Fruit fly (Drosophila melanogaster) whole organism, embryonic: ENCODE measurements around the gene Gs2.

Source experiments
- Asciz ChIP-seq: fragments of 200-800 bp; sonication (Bioruptor generic); optimal IDR thresholded peaks from 2 replicates; lab custom pipeline; 2017; ENCODE audit warnings: missing biosample characterization, mild to moderate bottlenecking, missing genetic modification characterization, missing genetic modification reagents
- Bdp1 ChIP-seq: fragments of 200-800 bp; sonication (Bioruptor generic); optimal IDR thresholded peaks from 3 replicates; lab custom pipeline; 2016; ENCODE audit warnings: missing biosample characterization, missing genetic modification characterization
- CG10565 ChIP-seq: fragments of 200-800 bp; sonication (Bioruptor generic); optimal IDR thresholded peaks from 3 replicates; lab custom pipeline; 2016; ENCODE audit warnings: missing biosample characterization, mild to moderate bottlenecking, missing genetic modification characterization
- CG12071 ChIP-seq: fragments of 200-800 bp; sonication (Bioruptor generic); optimal IDR thresholded peaks from 3 replicates; lab custom pipeline; 2018; ENCODE audit warnings: missing biosample characterization, mild to moderate bottlenecking, missing genetic modification characterization
- CG12744 ChIP-seq: fragments of 200-800 bp; sonication (Bioruptor generic); optimal IDR thresholded peaks from 2 replicates; lab custom pipeline; 2016; ENCODE audit warnings: missing biosample characterization, missing genetic modification characterization
- CG16815 ChIP-seq: fragments of 200-800 bp; sonication (Bioruptor generic); optimal IDR thresholded peaks from 3 replicates; lab custom pipeline; 2017; ENCODE audit warnings: missing biosample characterization, mild to moderate bottlenecking, missing genetic modification characterization
- CG2116 ChIP-seq: fragments of 200-800 bp; sonication (Bioruptor generic); optimal IDR thresholded peaks from 3 replicates; lab custom pipeline; 2018; ENCODE audit warnings: missing biosample characterization, mild to moderate bottlenecking, missing genetic modification characterization
- CG2202 ChIP-seq: fragments of 200-800 bp; sonication (Bioruptor generic); optimal IDR thresholded peaks from 2 replicates; lab custom pipeline; 2018; ENCODE audit warnings: missing biosample characterization, mild to moderate bottlenecking, missing genetic modification characterization
- CG31224 ChIP-seq: fragments of 200-800 bp; sonication (Bioruptor generic); IDR thresholded peaks from 2 replicates; pipeline ENCODE4 v1.3.6; 2022; ENCODE audit warnings: missing biosample characterization, missing genetic modification characterization
- CG32772 ChIP-seq: fragments of 200-800 bp; sonication (Bioruptor generic); IDR thresholded peaks from 2 replicates; pipeline ENCODE4 v1.3.6; 2022; ENCODE audit warnings: missing biosample characterization, missing genetic modification characterization
- CG33213 ChIP-seq: fragments of 200-800 bp; sonication (Bioruptor generic); optimal IDR thresholded peaks from 3 replicates; lab custom pipeline; 2016; ENCODE audit warnings: missing biosample characterization, missing genetic modification characterization
- CG34376 ChIP-seq: fragments of 200-800 bp; sonication (Bioruptor generic); optimal IDR thresholded peaks from 2 replicates; lab custom pipeline; 2018; ENCODE audit warnings: missing biosample characterization, mild to moderate bottlenecking, missing genetic modification characterization
- CG3838 ChIP-seq: fragments of 200-800 bp; sonication (Bioruptor generic); optimal IDR thresholded peaks from 3 replicates; lab custom pipeline; 2016; ENCODE audit warnings: missing biosample characterization, missing genetic modification characterization
- CG6654 ChIP-seq: fragments of 200-800 bp; sonication (Bioruptor generic); optimal IDR thresholded peaks from 2 replicates; lab custom pipeline; 2017; ENCODE audit warnings: missing biosample characterization, mild to moderate bottlenecking, missing genetic modification characterization
- CG6689 ChIP-seq: fragments of 200-800 bp; sonication (Bioruptor generic); IDR thresholded peaks from 2 replicates; pipeline ENCODE4 v1.3.6; 2022; ENCODE audit warnings: missing biosample characterization, missing genetic modification characterization
- CG6765 ChIP-seq: fragments of 200-800 bp; sonication (Bioruptor generic); optimal IDR thresholded peaks from 3 replicates; lab custom pipeline; 2017; ENCODE audit warnings: missing biosample characterization, mild to moderate bottlenecking, missing genetic modification characterization
- CG6854 ChIP-seq: fragments of 200-800 bp; sonication (Bioruptor generic); optimal IDR thresholded peaks from 3 replicates; lab custom pipeline; 2017; ENCODE audit warnings: missing biosample characterization, mild to moderate bottlenecking, missing genetic modification characterization
- CG7372 ChIP-seq: fragments of 200-800 bp; sonication (Bioruptor generic); IDR thresholded peaks from 2 replicates; pipeline ENCODE4 v1.3.6; 2022; ENCODE audit warnings: missing biosample characterization, missing genetic modification characterization
- CG7963 ChIP-seq: fragments of 200-800 bp; sonication (Bioruptor generic); IDR thresholded peaks from 3 replicates; pipeline ENCODE4 v1.3.6; 2022; ENCODE audit warnings: missing biosample characterization, missing genetic modification characterization; ENCODE audit not compliant: partially characterized antibody
- Chrac-16 ChIP-seq: fragments of 200-800 bp; sonication (Bioruptor generic); optimal IDR thresholded peaks from 3 replicates; lab custom pipeline; 2016; ENCODE audit warnings: missing biosample characterization, missing genetic modification characterization
- CoRest ChIP-seq: fragments of 200-800 bp; sonication (Bioruptor generic); optimal IDR thresholded peaks from 3 replicates; lab custom pipeline; 2018; ENCODE audit warnings: missing biosample characterization, mild to moderate bottlenecking, missing genetic modification characterization, moderate library complexity
- CrebB ChIP-seq: fragments of 200-800 bp; sonication (Bioruptor generic); optimal IDR thresholded peaks from 3 replicates; lab custom pipeline; 2018; ENCODE audit warnings: missing biosample characterization, mild to moderate bottlenecking, missing genetic modification characterization
- Dip2 ChIP-seq: fragments of 200-800 bp; sonication (Bioruptor generic); IDR thresholded peaks from 2 replicates; pipeline ENCODE4 v1.3.6; 2022; ENCODE audit warnings: missing biosample characterization, missing genetic modification characterization
- Fer3 ChIP-seq: fragments of 200-800 bp; sonication (Bioruptor generic); optimal IDR thresholded peaks from 2 replicates; lab custom pipeline; 2018; ENCODE audit warnings: missing biosample characterization, mild to moderate bottlenecking, missing genetic modification characterization, moderate library complexity
- GATAe ChIP-seq: fragments of 200-800 bp; sonication (Bioruptor generic); conservative IDR thresholded peaks from 2 replicates; pipeline ENCODE4 v1.3.6; 2022; ENCODE audit warnings: missing biosample characterization, missing genetic modification characterization
- HLH3B ChIP-seq: fragments of 200-800 bp; sonication (Bioruptor generic); IDR thresholded peaks from 2 replicates; pipeline ENCODE4 v1.3.6; 2022; ENCODE audit warnings: missing biosample characterization, missing genetic modification characterization
- Hr51 ChIP-seq, 2 experiments: fragments of 200-800 bp; sonication (Bioruptor generic); optimal IDR thresholded peaks; 2 replicates in 1 of 2; 3 replicates in 1 of 2; lab custom pipeline; 2016 to 2018; ENCODE audit warnings: missing biosample characterization in 2 of 2, missing genetic modification characterization in 2 of 2, mild to moderate bottlenecking in 1 of 2, moderate library complexity in 1 of 2
- Med ChIP-seq: fragments of 200-800 bp; sonication (Bioruptor generic); peaks from one replicate; lab custom pipeline; 2016; ENCODE audit warnings: missing biosample characterization, missing genetic modification characterization, mild to moderate bottlenecking, inconsistent platforms, moderate library complexity
- Sin3A ChIP-seq: fragments of >200 bp; optimal IDR thresholded peaks from 2 replicates; lab custom pipeline; 2018
- Sry-δ ChIP-seq: fragments of 200-800 bp; sonication (Bioruptor generic); optimal IDR thresholded peaks from 2 replicates; lab custom pipeline; 2016; ENCODE audit warnings: missing biosample characterization, missing genetic modification characterization
- Vsx1 ChIP-seq: fragments of 200-800 bp; sonication (Bioruptor generic); optimal IDR thresholded peaks from 2 replicates; lab custom pipeline; 2017; ENCODE audit warnings: missing biosample characterization, mild to moderate bottlenecking, missing genetic modification characterization, missing genetic modification reagents
- abd-A ChIP-seq: fragments of 200-800 bp; sonication (Bioruptor generic); optimal IDR thresholded peaks from 3 replicates; lab custom pipeline; 2019; ENCODE audit warnings: missing biosample characterization, mild to moderate bottlenecking, missing genetic modification characterization, moderate library complexity
- bcd ChIP-seq: fragments of 200-800 bp; sonication (Bioruptor generic); optimal IDR thresholded peaks from 2 replicates; lab custom pipeline; 2017; ENCODE audit warnings: missing biosample characterization, mild to moderate bottlenecking, missing genetic modification characterization
- btn ChIP-seq: fragments of 200-800 bp; sonication (Bioruptor generic); optimal IDR thresholded peaks from 2 replicates; lab custom pipeline; 2016; ENCODE audit warnings: missing biosample characterization, missing genetic modification characterization
- chif ChIP-seq, 2 experiments: fragments of 200-800 bp; sonication (Bioruptor generic); optimal IDR thresholded peaks; 3 replicates each; lab custom pipeline; 2016; ENCODE audit warnings: missing biosample characterization in 2 of 2, missing genetic modification characterization in 2 of 2
- chm ChIP-seq: fragments of 200-800 bp; sonication (Bioruptor generic); IDR thresholded peaks from 2 replicates; pipeline ENCODE4 v1.3.6; 2022; ENCODE audit warnings: missing biosample characterization, missing genetic modification characterization
- chn ChIP-seq: fragments of 200-800 bp; sonication (Bioruptor generic); optimal IDR thresholded peaks from 2 replicates; lab custom pipeline; 2016; ENCODE audit warnings: missing biosample characterization, missing genetic modification characterization
- disco-r ChIP-seq: fragments of 200-800 bp; sonication (Bioruptor generic); optimal IDR thresholded peaks from 2 replicates; lab custom pipeline; 2016; ENCODE audit warnings: missing biosample characterization, missing genetic modification characterization
- ems ChIP-seq: fragments of 200-800 bp; sonication (Bioruptor generic); optimal IDR thresholded peaks from 3 replicates; lab custom pipeline; 2016; ENCODE audit warnings: missing biosample characterization, missing genetic modification characterization
- ftz-f1 ChIP-seq: fragments of 200-800 bp; sonication (Bioruptor generic); optimal IDR thresholded peaks from 2 replicates; lab custom pipeline; 2016; ENCODE audit warnings: missing biosample characterization, missing genetic modification characterization
- gcm2 ChIP-seq: fragments of 200-800 bp; sonication (Bioruptor generic); optimal IDR thresholded peaks from 2 replicates; lab custom pipeline; 2016; ENCODE audit warnings: missing biosample characterization, missing genetic modification characterization
- gro ChIP-seq: fragments of 200-800 bp; sonication (Bioruptor generic); optimal IDR thresholded peaks from 2 replicates; lab custom pipeline; 2016; ENCODE audit warnings: missing biosample characterization, missing genetic modification characterization
- gsb ChIP-seq: fragments of 200-800 bp; sonication (Bioruptor generic); IDR thresholded peaks from 2 replicates; pipeline ENCODE4 v1.3.6; 2022; ENCODE audit warnings: missing biosample characterization, missing genetic modification characterization
- h ChIP-seq: fragments of >200 bp; optimal IDR thresholded peaks from 2 replicates; lab custom pipeline; 2017
- hb ChIP-seq: fragments of 200-800 bp; sonication (Bioruptor generic); IDR thresholded peaks from 3 replicates; pipeline ENCODE4 v1.3.6; 2022; ENCODE audit warnings: missing biosample characterization, missing genetic modification characterization; ENCODE audit not compliant: partially characterized antibody
- jigr1 ChIP-seq: fragments of 200-800 bp; sonication (Bioruptor generic); IDR thresholded peaks from 3 replicates; pipeline ENCODE4 v1.3.6; 2022; ENCODE audit warnings: missing biosample characterization, missing genetic modification characterization
- lola ChIP-seq, 3 experiments: fragments of >200 bp in 2 of 3; fragments of 200-800 bp in 1 of 3; sonication (Bioruptor generic) in 1 of 3; optimal IDR thresholded peaks; 2 replicates each; lab custom pipeline; 2017 to 2019; ENCODE audit warnings: missing biosample characterization in 3 of 3, missing genetic modification characterization in 3 of 3, mild to moderate bottlenecking in 1 of 3, moderate library complexity in 1 of 3
- ranshi ChIP-seq: fragments of 200-800 bp; sonication (Bioruptor generic); IDR thresholded peaks from 2 replicates; pipeline ENCODE4 v1.3.6; 2022; ENCODE audit warnings: missing biosample characterization, missing genetic modification characterization
- trem ChIP-seq: fragments of 200-800 bp; optimal IDR thresholded peaks from 3 replicates; lab custom pipeline; 2019; ENCODE audit warnings: missing biosample characterization, mild to moderate bottlenecking, missing genetic modification characterization, moderate library complexity
- tx ChIP-seq: fragments of 200-800 bp; sonication (Bioruptor generic); optimal IDR thresholded peaks from 2 replicates; lab custom pipeline; 2016; ENCODE audit warnings: missing biosample characterization, missing genetic modification characterization
- yki ChIP-seq: fragments of >200 bp; optimal IDR thresholded peaks from 3 replicates; lab custom pipeline; 2018

The Gs2 gene

DNA sequence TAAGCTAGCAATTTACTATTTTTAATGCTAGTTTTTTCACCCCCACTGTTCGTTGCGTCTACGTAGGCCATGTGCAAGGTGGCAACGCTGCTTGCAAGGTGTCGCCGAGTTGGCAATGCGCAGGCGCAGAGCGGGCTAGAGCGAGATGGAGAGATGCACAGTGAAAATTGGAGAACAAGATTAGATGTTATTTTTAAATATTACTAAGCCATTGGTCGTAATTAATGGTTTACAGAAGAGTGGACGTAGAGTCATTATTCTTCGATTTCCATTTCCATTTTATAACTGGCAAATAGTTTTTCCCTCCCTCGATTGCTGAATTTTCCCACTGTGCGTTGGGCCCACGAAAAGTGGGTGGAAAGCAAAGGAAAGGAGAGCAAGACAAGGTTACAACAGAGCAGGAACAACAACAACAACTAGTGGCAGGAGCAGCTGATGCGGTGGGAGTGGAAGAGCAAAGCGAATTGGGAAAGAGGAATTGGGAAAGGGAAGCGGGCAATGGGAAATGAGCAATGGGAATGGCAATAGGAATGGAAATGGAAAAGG, 30.3 kb downstream of the Gs2 start (continued):
- TF ChIP-seq Fer3 (tag; lab: Kevin White, UChicago) (peak; percentile 63), Med (peak; percentile 96), Sin3A (lab: Kevin White, UChicago) (no peak), CG6765 (GFP tag; lab: Kevin White, UChicago) (peak; percentile 18), CG10565 (GFP tag; lab: Kevin White, UChicago) (no peak), lola (GFP tag; optimal IDR thresholded peaks at IDR 0.05; lab: Kevin White, UChicago) (peak in 1 of 3 experiments; percentile 36), CG33213 (GFP tag; lab: Kevin White, UChicago) (peak; percentile 68), ftz-f1 (GFP tag; lab: Kevin White, UChicago) (peak; percentile 24), CG31224 (GFP tag; lab: Robert Waterston, UW) (peak; percentile 49; the same call in 1 of the 2 replicates), chn (peak; percentile 83), CG2116 (GFP tag; lab: Kevin White, UChicago) (no peak), Sry-δ (GFP tag; lab: Kevin White, UChicago) (no peak), Vsx1 (no peak), CrebB (tag; lab: Kevin White, UChicago) (peak; percentile 35), GATAe (GFP tag; lab: Robert Waterston, UW) (no peak), CG3838 (no peak), gro (GFP tag; lab: Kevin White, UChicago) (peak; percentile 83), CG7372 (peak; percentile 70), Dip2 (no peak), CG6654 (GFP tag; lab: Kevin White, UChicago) (peak; percentile 2), bcd (GFP tag; lab: Kevin White, UChicago) (peak; percentile 70), CG32772 (GFP tag; lab: Robert Waterston, UW) (peak; percentile 83), btn (peak; percentile 53), CG34376 (GFP tag; lab: Kevin White, UChicago) (peak; percentile 22), chif (GFP tag; optimal IDR thresholded peaks at IDR 0.05; lab: Kevin White, UChicago) (peak; percentile 53 to 70), CG2202 (tag; lab: Kevin White, UChicago) (peak; percentile 63), CoRest (tag; lab: Kevin White, UChicago) (peak; percentile 62), CG6854 (GFP tag; lab: Kevin White, UChicago) (peak; percentile 37), jigr1 (GFP tag; lab: Robert Waterston, UW) (peak; percentile 63; the same call in 2 of the 3 replicates), gsb (GFP tag; lab: Robert Waterston, UW) (peak; percentile 36; the same call in 1 of the 2 replicates), Hr51 (GFP tag; optimal IDR thresholded peaks at IDR 0.05; lab: Kevin White, UChicago) (peak; percentile 45 to 78), CG6689 (GFP tag; lab: Robert Waterston, UW) (peak; percentile 83), hb (GFP tag; lab: Robert Waterston, UW) (0 out of 3 replicates have a peak, but pooled peaks have one; percentile 37), CG12071 (GFP tag; lab: Kevin White, UChicago) (peak; percentile 72), CG7963 (no peak), Asciz (peak; percentile 57), abd-A (no peak), Chrac-16 (peak; percentile 68), ranshi (GFP tag; lab: Robert Waterston, UW) (peak; percentile 83), Bdp1 (GFP tag; lab: Kevin White, UChicago) (peak; percentile 53), yki (no peak), chm (GFP tag; lab: Robert Waterston, UW) (peak; percentile 79), CG12744 (GFP tag; lab: Kevin White, UChicago) (no peak), gcm2 (GFP tag; lab: Kevin White, UChicago) (no peak), HLH3B (GFP tag; lab: Robert Waterston, UW) (peak; percentile 83), CG16815 (GFP tag; lab: Kevin White, UChicago) (peak; percentile 37), tx (no peak), disco-r (GFP tag; lab: Kevin White, UChicago) (peak; percentile 62), trem (peak; percentile 65), h (lab: Kevin White, UChicago) (no peak), ems (GFP tag; lab: Kevin White, UChicago) (peak; percentile 63)
